Fruit fly (Drosophila melanogaster) whole organism, embryonic: ENCODE measurements around the gene CG14022.

Experiments used
- Adf1 ChIP-seq: fragments of 200-800 bp; sonication (Bioruptor generic); IDR thresholded peaks from 2 replicates; pipeline ENCODE4 v1.3.6; 2022; ENCODE audit warnings: missing biosample characterization, missing genetic modification characterization
- Aef1 ChIP-seq: fragments of 200-800 bp; sonication (Bioruptor generic); IDR thresholded peaks from 3 replicates; pipeline ENCODE4 v1.3.6; 2022; ENCODE audit warnings: missing biosample characterization, missing genetic modification characterization
- Atf6 ChIP-seq: fragments of 200-800 bp; sonication (Bioruptor generic); IDR thresholded peaks from 2 replicates; pipeline ENCODE4 v1.3.6; 2022; ENCODE audit warnings: missing biosample characterization, missing genetic modification characterization
- CG1024 ChIP-seq: fragments of 200-800 bp; sonication (Bioruptor generic); IDR thresholded peaks from 2 replicates; pipeline ENCODE4 v1.3.6; 2022; ENCODE audit warnings: missing biosample characterization, missing genetic modification characterization
- CG10366 ChIP-seq: fragments of 200-800 bp; sonication (Bioruptor generic); IDR thresholded peaks from 2 replicates; pipeline ENCODE4 v1.3.6; 2022; ENCODE audit warnings: missing biosample characterization, missing genetic modification characterization
- CG10979 ChIP-seq: fragments of 200-800 bp; sonication (Bioruptor generic); optimal IDR thresholded peaks from 2 replicates; lab custom pipeline; 2018; ENCODE audit warnings: missing biosample characterization, mild to moderate bottlenecking, missing genetic modification characterization, moderate library complexity
- CG12236 ChIP-seq: fragments of 200-800 bp; sonication (Bioruptor generic); optimal IDR thresholded peaks from 2 replicates; lab custom pipeline; 2016; ENCODE audit warnings: missing biosample characterization, missing genetic modification characterization
- CG12942 ChIP-seq: fragments of 200-800 bp; sonication (Bioruptor generic); optimal IDR thresholded peaks from 3 replicates; lab custom pipeline; 2016; ENCODE audit warnings: missing biosample characterization, missing genetic modification characterization
- CG14667 ChIP-seq: fragments of 200-800 bp; sonication (Bioruptor generic); IDR thresholded peaks from 2 replicates; pipeline ENCODE4 v1.3.6; 2022; ENCODE audit warnings: missing biosample characterization, missing genetic modification characterization
- CG18476 ChIP-seq: fragments of 200-800 bp; sonication (Bioruptor generic); optimal IDR thresholded peaks from 2 replicates; lab custom pipeline; 2016; ENCODE audit warnings: missing biosample characterization, mild to moderate bottlenecking, missing genetic modification characterization
- CG3163 ChIP-seq: fragments of 200-800 bp; sonication (Bioruptor generic); optimal IDR thresholded peaks from 3 replicates; lab custom pipeline; 2016; ENCODE audit warnings: missing biosample characterization, missing genetic modification characterization
- CG3281 ChIP-seq: fragments of 200-800 bp; sonication (Bioruptor generic); optimal IDR thresholded peaks from 3 replicates; lab custom pipeline; 2017; ENCODE audit warnings: missing biosample characterization, mild to moderate bottlenecking, missing genetic modification characterization
- CG42726 ChIP-seq: fragments of 200-800 bp; sonication (Bioruptor generic); IDR thresholded peaks from 2 replicates; pipeline ENCODE4 v1.3.6; 2022; ENCODE audit warnings: missing biosample characterization, missing genetic modification characterization; ENCODE audit not compliant: partially characterized antibody
- CG4404 ChIP-seq: fragments of 200-800 bp; sonication (Bioruptor generic); IDR thresholded peaks from 2 replicates; pipeline ENCODE4 v1.3.6; 2022; ENCODE audit warnings: missing biosample characterization, missing genetic modification characterization
- CG7372 ChIP-seq: fragments of 200-800 bp; sonication (Bioruptor generic); IDR thresholded peaks from 2 replicates; pipeline ENCODE4 v1.3.6; 2022; ENCODE audit warnings: missing biosample characterization, missing genetic modification characterization
- CG7745 ChIP-seq: fragments of 200-800 bp; sonication (Bioruptor generic); optimal IDR thresholded peaks from 2 replicates; lab custom pipeline; 2018; ENCODE audit warnings: missing biosample characterization, mild to moderate bottlenecking, missing genetic modification characterization, moderate library complexity
- CG8478 ChIP-seq: fragments of >200 bp; optimal IDR thresholded peaks from 2 replicates; lab custom pipeline; 2018
- CG9817 ChIP-seq: fragments of 200-800 bp; sonication (Bioruptor generic); optimal IDR thresholded peaks from 2 replicates; lab custom pipeline; 2018; ENCODE audit warnings: missing biosample characterization, mild to moderate bottlenecking, missing genetic modification characterization, moderate library complexity
- Doc3 ChIP-seq: fragments of 200-800 bp; sonication (Bioruptor generic); IDR thresholded peaks from 3 replicates; pipeline ENCODE4 v1.3.6; 2022; ENCODE audit warnings: missing biosample characterization, missing genetic modification characterization; ENCODE audit not compliant: partially characterized antibody
- Fer3 ChIP-seq: fragments of 200-800 bp; sonication (Bioruptor generic); optimal IDR thresholded peaks from 2 replicates; lab custom pipeline; 2018; ENCODE audit warnings: missing biosample characterization, mild to moderate bottlenecking, missing genetic modification characterization, moderate library complexity
- HHEX ChIP-seq: fragments of 200-800 bp; sonication (Bioruptor generic); optimal IDR thresholded peaks from 3 replicates; lab custom pipeline; 2017; ENCODE audit warnings: missing biosample characterization, mild to moderate bottlenecking, missing genetic modification characterization, missing genetic modification reagents
- HLHmδ ChIP-seq: fragments of 200-800 bp; sonication (Bioruptor generic); optimal IDR thresholded peaks from 2 replicates; lab custom pipeline; 2018; ENCODE audit warnings: missing biosample characterization, mild to moderate bottlenecking, missing genetic modification characterization, moderate library complexity
- Jarid2 ChIP-seq: fragments of 200-800 bp; sonication (Bioruptor generic); optimal IDR thresholded peaks from 3 replicates; lab custom pipeline; 2017; ENCODE audit warnings: mild to moderate bottlenecking, missing biosample characterization, missing genetic modification reagents, missing genetic modification characterization
- MTF-1 ChIP-seq: fragments of 200-800 bp; sonication (Bioruptor generic); optimal IDR thresholded peaks from 2 replicates; lab custom pipeline; 2018; ENCODE audit warnings: missing biosample characterization, mild to moderate bottlenecking, missing genetic modification characterization, borderline replicate concordance
- NFAT ChIP-seq: fragments of 200-800 bp; sonication (Bioruptor generic); IDR thresholded peaks from 2 replicates; pipeline ENCODE4 v1.3.6; 2022; ENCODE audit warnings: missing biosample characterization, missing genetic modification characterization
- Neu2 ChIP-seq: fragments of 200-800 bp; sonication (Bioruptor generic); optimal IDR thresholded peaks from 3 replicates; lab custom pipeline; 2016; ENCODE audit warnings: missing biosample characterization, missing genetic modification characterization, borderline replicate concordance
- Oaz ChIP-seq: fragments of 200-800 bp; sonication (Bioruptor generic); IDR thresholded peaks from 2 replicates; pipeline ENCODE4 v1.3.6; 2022; ENCODE audit warnings: missing biosample characterization, missing genetic modification characterization
- Optix ChIP-seq: fragments of 200-800 bp; sonication (Bioruptor generic); IDR thresholded peaks from 3 replicates; pipeline ENCODE4 v1.3.6; 2022; ENCODE audit warnings: missing biosample characterization, missing genetic modification characterization
- Stat92E ChIP-seq, 3 experiments: fragments of >200 bp in 2 of 3; fragments of 200-800 bp in 1 of 3; sonication (Bioruptor generic) in 1 of 3; optimal IDR thresholded peaks; 2 replicates each; lab custom pipeline; 2017 to 2019; ENCODE audit warnings: missing biosample characterization in 3 of 3, missing genetic modification characterization in 3 of 3, mild to moderate bottlenecking in 1 of 3, moderate library complexity in 1 of 3
- Usf ChIP-seq: fragments of 200-800 bp; sonication (Bioruptor generic); optimal IDR thresholded peaks from 2 replicates; lab custom pipeline; 2017; ENCODE audit warnings: missing genotype, missing biosample characterization, missing genetic modification characterization
- ac ChIP-seq: fragments of 200-800 bp; sonication (Bioruptor generic); optimal IDR thresholded peaks from 3 replicates; lab custom pipeline; 2017; ENCODE audit warnings: missing biosample characterization, mild to moderate bottlenecking, missing genetic modification characterization
- bbx ChIP-seq: fragments of 200-800 bp; sonication (Bioruptor generic); IDR thresholded peaks from 2 replicates; pipeline ENCODE4 v1.3.6; 2022; ENCODE audit warnings: missing biosample characterization, missing genetic modification characterization; ENCODE audit not compliant: partially characterized antibody
- bcd ChIP-seq: fragments of 200-800 bp; sonication (Bioruptor generic); optimal IDR thresholded peaks from 2 replicates; lab custom pipeline; 2017; ENCODE audit warnings: missing biosample characterization, mild to moderate bottlenecking, missing genetic modification characterization
- caup ChIP-seq: fragments of 200-800 bp; sonication (Bioruptor generic); optimal IDR thresholded peaks from 3 replicates; lab custom pipeline; 2017; ENCODE audit warnings: missing biosample characterization, mild to moderate bottlenecking, missing genetic modification characterization, moderate library complexity; ENCODE audit not compliant: severe bottlenecking
- dan ChIP-seq: fragments of 200-800 bp; sonication (Bioruptor generic); IDR thresholded peaks from 2 replicates; pipeline ENCODE4 v1.3.6; 2022; ENCODE audit warnings: missing biosample characterization, missing genetic modification characterization
- dpn ChIP-seq, 2 experiments: fragments of 200-800 bp; sonication (Bioruptor generic); optimal IDR thresholded peaks; 3 replicates each; lab custom pipeline; 2016; ENCODE audit warnings: missing biosample characterization in 2 of 2, missing genetic modification characterization in 2 of 2
- grn ChIP-seq: fragments of 200-800 bp; sonication (Bioruptor generic); optimal IDR thresholded peaks from 3 replicates; lab custom pipeline; 2017; ENCODE audit warnings: missing biosample characterization, missing genetic modification characterization
- gsb-n ChIP-seq: fragments of 200-800 bp; sonication (Bioruptor generic); optimal IDR thresholded peaks from 3 replicates; lab custom pipeline; 2018; ENCODE audit warnings: missing biosample characterization, mild to moderate bottlenecking, missing genetic modification characterization
- lab ChIP-seq: fragments of 200-800 bp; sonication (Bioruptor generic); optimal IDR thresholded peaks from 3 replicates; lab custom pipeline; 2017; ENCODE audit warnings: missing biosample characterization, missing genetic modification characterization, mild to moderate bottlenecking, moderate library complexity, missing genetic modification reagents
- mirr ChIP-seq: fragments of 200-800 bp; sonication (Bioruptor generic); optimal IDR thresholded peaks from 3 replicates; lab custom pipeline; 2018; ENCODE audit warnings: missing biosample characterization, mild to moderate bottlenecking, missing genetic modification characterization
- mld ChIP-seq: fragments of 200-800 bp; sonication (Bioruptor generic); IDR thresholded peaks from 3 replicates; pipeline ENCODE4 v1.3.6; 2022; ENCODE audit warnings: missing biosample characterization, missing genetic modification characterization; ENCODE audit not compliant: partially characterized antibody
- peb ChIP-seq: fragments of 200-800 bp; sonication (Bioruptor generic); IDR thresholded peaks from 2 replicates; pipeline ENCODE4 v1.3.6; 2022; ENCODE audit warnings: missing biosample characterization, missing genetic modification characterization
- pzg ChIP-seq: fragments of 200-800 bp; sonication (Bioruptor generic); optimal IDR thresholded peaks from 3 replicates; lab custom pipeline; 2018; ENCODE audit warnings: missing biosample characterization, mild to moderate bottlenecking, missing genetic modification characterization, moderate library complexity
- ranshi ChIP-seq: fragments of 200-800 bp; sonication (Bioruptor generic); IDR thresholded peaks from 2 replicates; pipeline ENCODE4 v1.3.6; 2022; ENCODE audit warnings: missing biosample characterization, missing genetic modification characterization
- sens-2 ChIP-seq: fragments of 200-800 bp; sonication (Bioruptor generic); IDR thresholded peaks from 2 replicates; pipeline ENCODE4 v1.3.6; 2022; ENCODE audit warnings: missing biosample characterization, missing genetic modification characterization
- sna ChIP-seq: fragments of 200-800 bp; sonication (Bioruptor generic); IDR thresholded peaks from 2 replicates; pipeline ENCODE4 v1.3.6; 2022; ENCODE audit warnings: missing biosample characterization, missing genetic modification characterization; ENCODE audit not compliant: partially characterized antibody
- tin ChIP-seq: fragments of 200-800 bp; sonication (Bioruptor generic); optimal IDR thresholded peaks from 3 replicates; lab custom pipeline; 2016; ENCODE audit warnings: missing biosample characterization, missing genetic modification characterization
- tll ChIP-seq, 2 experiments: fragments of 200-800 bp in 1 of 2; fragments of >200 bp in 1 of 2; sonication (Bioruptor generic) in 1 of 2; optimal IDR thresholded peaks; 2 replicates each; lab custom pipeline; 2017 to 2019; ENCODE audit warnings: missing biosample characterization in 2 of 2, missing genetic modification characterization in 2 of 2, mild to moderate bottlenecking in 1 of 2, moderate library complexity in 1 of 2
- zf30C ChIP-seq: fragments of 200-800 bp; sonication (Bioruptor generic); optimal IDR thresholded peaks from 3 replicates; lab custom pipeline; 2018; ENCODE audit warnings: missing biosample characterization, mild to moderate bottlenecking, missing genetic modification characterization

Gene CG14022

dm6 chr2L:5338024-5338720 lies 9.5 kb upstream of the CG14022 start, which contains the start of gene fusl (continued):
- TF ChIP-seq NFAT (GFP tag; lab: Robert Waterston, UW), result peak; percentile 13; the same call in 1 of the 2 replicates
- TF ChIP-seq CG12236 (GFP tag; lab: Kevin White, UChicago), result no peak
- no peak for TF ChIP-seq ranshi (GFP tag; lab: Robert Waterston, UW)
- no peak for TF ChIP-seq sna (GFP tag; lab: Robert Waterston, UW)
- no peak for TF ChIP-seq Adf1 (GFP tag; lab: Robert Waterston, UW)
- no peak for TF ChIP-seq tll (GFP tag; optimal IDR thresholded peaks at IDR 0.05; lab: Kevin White, UChicago)
- no peak for TF ChIP-seq Aef1 (GFP tag; lab: Robert Waterston, UW)
- no peak for TF ChIP-seq CG18476
- TF ChIP-seq CG4404 (GFP tag; lab: Robert Waterston, UW), result no peak
- no peak for TF ChIP-seq ac (GFP tag; lab: Kevin White, UChicago)
- TF ChIP-seq CG3163, result no peak
- TF ChIP-seq CG1024 (GFP tag; lab: Robert Waterston, UW), result 0 out of 2 replicates have a peak, but pooled peaks have one; percentile 25
- no peak for TF ChIP-seq dan (GFP tag; lab: Robert Waterston, UW)
- TF ChIP-seq caup (GFP tag; lab: Kevin White, UChicago), result no peak
- TF ChIP-seq HLHmδ (GFP tag; lab: Kevin White, UChicago), result no peak
- TF ChIP-seq CG10366, result no peak
- no peak for TF ChIP-seq gsb-n (tag; lab: Kevin White, UChicago)
- TF ChIP-seq grn (GFP tag; lab: Kevin White, UChicago), result peak; percentile 44
- TF ChIP-seq sens-2 (GFP tag; lab: Robert Waterston, UW), result no peak
- TF ChIP-seq bcd (GFP tag; lab: Kevin White, UChicago), result no peak
- no peak for TF ChIP-seq Usf
- TF ChIP-seq CG7745 (tag; lab: Kevin White, UChicago), result no peak
- no peak for TF ChIP-seq Oaz (GFP tag; lab: Robert Waterston, UW)
- no peak for TF ChIP-seq CG14667
- no peak for TF ChIP-seq CG7372 (GFP tag; lab: Robert Waterston, UW)
- no peak for TF ChIP-seq CG10979 (tag; lab: Kevin White, UChicago)
- TF ChIP-seq Stat92E (GFP tag; optimal IDR thresholded peaks at IDR 0.05; lab: Kevin White, UChicago), result no peak
- no peak for TF ChIP-seq dpn (GFP tag; optimal IDR thresholded peaks at IDR 0.05; lab: Kevin White, UChicago)
- no peak for TF ChIP-seq CG3281 (GFP tag; lab: Kevin White, UChicago)
- TF ChIP-seq CG42726, result no peak
- TF ChIP-seq mld (GFP tag; lab: Robert Waterston, UW), result no peak
- peak; percentile 18 for TF ChIP-seq MTF-1 (GFP tag; lab: Kevin White, UChicago)
- TF ChIP-seq CG9817, result no peak
- no peak for TF ChIP-seq HHEX
- TF ChIP-seq Fer3 (tag; lab: Kevin White, UChicago), result no peak
- TF ChIP-seq Jarid2 (GFP tag; lab: Kevin White, UChicago), result no peak
- TF ChIP-seq pzg, result no peak
- TF ChIP-seq CG12942, result no peak
- TF ChIP-seq bbx, result no peak
- no peak for TF ChIP-seq Neu2
- TF ChIP-seq zf30C (GFP tag; lab: Kevin White, UChicago), result no peak
- TF ChIP-seq Doc3 (GFP tag; lab: Robert Waterston, UW), result no peak
- TF ChIP-seq CG8478 (lab: Kevin White, UChicago), result no peak
- TF ChIP-seq mirr (GFP tag; lab: Kevin White, UChicago), result no peak
- TF ChIP-seq Atf6 (GFP tag; lab: Robert Waterston, UW), result no peak
- no peak for TF ChIP-seq tin (GFP tag; lab: Kevin White, UChicago)
- TF ChIP-seq peb (GFP tag; lab: Robert Waterston, UW), result no peak
- no peak for TF ChIP-seq lab (GFP tag; lab: Kevin White, UChicago)
- TF ChIP-seq Optix (GFP tag; lab: Robert Waterston, UW), result no peak
